Fruit fly (Drosophila melanogaster) whole organism, wandering third instar larva: ENCODE measurements around the gene cnir.

Experiments used
- Dfd ChIP-seq: fragments of >200 bp; optimal IDR thresholded peaks from 2 replicates; lab custom pipeline; 2017; ENCODE audit warnings: missing biosample characterization, missing genetic modification characterization
- HLH106 ChIP-seq: fragments of 200-800 bp; optimal IDR thresholded peaks from 3 replicates; lab custom pipeline; 2019; ENCODE audit warnings: missing biosample characterization, mild to moderate bottlenecking, missing genetic modification characterization, moderate library complexity
- Hnf4 ChIP-seq: fragments of 200-800 bp; sonication (Bioruptor generic); optimal IDR thresholded peaks from 2 replicates; lab custom pipeline; 2016; ENCODE audit warnings: missing biosample characterization, mild to moderate bottlenecking, missing genetic modification characterization
- Mio ChIP-seq: sonication (Bioruptor generic); optimal IDR thresholded peaks from 2 replicates; lab custom pipeline; 2016; ENCODE audit warnings: missing biosample characterization, missing genetic modification characterization
- N ChIP-seq: fragments of >200 bp; optimal IDR thresholded peaks from 2 replicates; lab custom pipeline; 2018; ENCODE audit warnings: missing biosample characterization, missing external identifiers, missing genetic modification characterization
- Rel ChIP-seq, 2 experiments: fragments of 200-800 bp; sonication (Bioruptor generic) in 1 of 2; optimal IDR thresholded peaks; 2 replicates in 1 of 2; 3 replicates in 1 of 2; lab custom pipeline; 2016 to 2019; ENCODE audit warnings: mild to moderate bottlenecking in 2 of 2, missing biosample characterization in 2 of 2, missing genetic modification characterization in 2 of 2, moderate library complexity in 1 of 2
- br ChIP-seq: fragments of 200-800 bp; sonication (Bioruptor generic); optimal IDR thresholded peaks from 2 replicates; lab custom pipeline; 2016; ENCODE audit warnings: missing biosample characterization, missing genetic modification characterization
- brk ChIP-seq: fragments of 200-800 bp; sonication (Bioruptor generic); optimal IDR thresholded peaks from 2 replicates; lab custom pipeline; 2016; ENCODE audit warnings: missing biosample characterization, mild to moderate bottlenecking, missing genetic modification characterization
- lola ChIP-seq: fragments of >200 bp; optimal IDR thresholded peaks from 2 replicates; lab custom pipeline; 2017; ENCODE audit warnings: missing biosample characterization, missing genetic modification characterization
- pan ChIP-seq: fragments of >200 bp; optimal IDR thresholded peaks from 2 replicates; lab custom pipeline; 2017
- psq ChIP-seq: fragments of 200-800 bp; sonication (Bioruptor generic); optimal IDR thresholded peaks from 3 replicates; lab custom pipeline; 2017; ENCODE audit warnings: missing biosample characterization, mild to moderate bottlenecking, missing genetic modification characterization, moderate library complexity
- rgr ChIP-seq: fragments of 200-800 bp; sonication (Bioruptor generic); optimal IDR thresholded peaks from 3 replicates; lab custom pipeline; 2016; ENCODE audit warnings: missing biosample characterization, mild to moderate bottlenecking, missing genetic modification characterization

DNA sequence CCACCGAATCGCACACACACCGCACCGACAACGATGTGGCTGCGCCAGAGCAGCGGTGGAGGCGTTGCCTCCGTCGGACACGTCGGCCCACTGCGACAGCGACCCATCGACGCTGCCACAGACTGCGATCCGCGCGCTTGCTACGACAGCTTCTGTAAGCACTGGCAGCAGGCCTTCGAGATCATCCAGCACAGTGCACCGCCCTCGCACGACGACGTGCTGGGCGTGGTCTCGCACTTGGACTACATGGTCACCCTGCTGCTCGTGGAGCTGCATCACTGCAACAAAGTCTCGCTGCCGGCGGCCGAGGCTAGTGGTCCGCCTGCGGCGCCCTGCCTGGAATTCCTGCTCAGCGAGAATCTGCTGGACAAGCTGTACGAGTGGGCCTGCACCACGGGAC is 45.9 kb downstream of the cnir start:
- TF ChIP-seq br (GFP tag; lab: Kevin White, UChicago) (no peak), rgr (GFP tag; lab: Kevin White, UChicago) (no peak), psq (GFP tag; lab: Kevin White, UChicago) (no peak), HLH106 (tag; lab: Kevin White, UChicago) (no peak), Dfd (no peak), lola (GFP tag; lab: Kevin White, UChicago) (no peak), Hnf4 (no peak), pan (lab: Kevin White, UChicago) (no peak), N (GFP tag; lab: Kevin White, UChicago) (no peak), Mio (no peak), Rel (GFP tag; optimal IDR thresholded peaks at IDR 0.05; lab: Kevin White, UChicago) (no peak), Rel (tag; optimal IDR thresholded peaks at IDR 0.05; lab: Kevin White, UChicago) (no peak), brk (GFP tag; lab: Kevin White, UChicago) (no peak)
